Worm (Caenorhabditis elegans) whole organism, late embryonic: ENCODE measurements around the gene C10C6.13.

Experiments
- elt-2 ChIP-seq: sonication (generic microtip); optimal IDR thresholded peaks from 2 replicates; lab custom pipeline; 2016; ENCODE audit warnings: missing genetic modification reagents, missing genetic modification characterization, missing compliant biosample characterization
- fkh-6 ChIP-seq: sonication (generic microtip); optimal IDR thresholded peaks from 2 replicates; lab custom pipeline; 2016; ENCODE audit warnings: missing genetic modification characterization, missing compliant biosample characterization

DNA sequence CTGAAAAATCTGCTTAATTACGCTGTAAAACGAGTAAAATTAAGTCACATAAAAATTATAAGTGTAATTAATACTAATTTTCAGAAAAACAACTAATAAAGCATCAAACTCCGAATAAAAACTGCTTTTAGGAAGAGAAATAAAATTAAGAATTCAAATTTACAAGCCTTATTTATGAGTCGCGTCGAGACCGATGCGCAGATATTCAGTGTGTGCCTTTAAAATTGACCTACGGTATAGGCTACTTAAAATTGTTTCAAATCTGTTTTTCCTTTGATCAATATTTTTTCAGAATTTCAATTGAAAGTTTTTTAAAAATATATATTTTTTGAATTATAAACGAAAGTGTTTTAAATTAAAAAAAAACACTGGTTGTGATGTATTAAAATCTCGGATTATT lies 28.6 kb upstream of the C10C6.13 start, which contains the start of gene sms-1:
- TF ChIP-seq elt-2 (no peak), fkh-6 (tag; lab: Kevin White, UChicago) (no peak)
